Worm (Caenorhabditis elegans) whole organism, L3 larva: ENCODE data around the gene E02H9.7.

ENCODE experiments used
- R02D3.7 ChIP-seq: fragments of 150-350 bp; optimal IDR thresholded peaks from 2 replicates; lab custom pipeline; 2014; ENCODE audit warnings: missing biosample characterization, missing genetic modification characterization
- aly-2 ChIP-seq: fragments of 150-350 bp; optimal IDR thresholded peaks from 2 replicates; lab custom pipeline; 2014; ENCODE audit warnings: missing biosample characterization, missing genetic modification characterization
- ama-1 ChIP-seq: fragments of 150-350 bp; optimal IDR thresholded peaks from 2 replicates; lab custom pipeline; 2018
- ceh-16 ChIP-seq: sonication (generic microtip); optimal IDR thresholded peaks from 2 replicates; lab custom pipeline; 2017; ENCODE audit warnings: missing biosample characterization, missing genetic modification characterization
- ceh-28 ChIP-seq: fragments of 150-350 bp; optimal IDR thresholded peaks from 2 replicates; lab custom pipeline; 2014; ENCODE audit warnings: missing biosample characterization, missing genetic modification reagents, missing genetic modification characterization
- ceh-9 ChIP-seq: sonication (generic microtip); optimal IDR thresholded peaks from 2 replicates; lab custom pipeline; 2018; ENCODE audit warnings: missing biosample characterization, missing genetic modification characterization
- daf-12 ChIP-seq: fragments of 150-350 bp; optimal IDR thresholded peaks from 2 replicates; lab custom pipeline; 2014; ENCODE audit warnings: missing biosample characterization, missing genetic modification reagents, missing genetic modification characterization
- egl-27 ChIP-seq: sonication (generic microtip); optimal IDR thresholded peaks from 4 replicates; lab custom pipeline; 2017; ENCODE audit warnings: missing biosample characterization, missing genetic modification reagents, missing genetic modification characterization
- egl-5 ChIP-seq: fragments of 150-350 bp; optimal IDR thresholded peaks from 2 replicates; lab custom pipeline; 2017; ENCODE audit warnings: missing biosample characterization, missing genetic modification reagents, missing genetic modification characterization, inconsistent platforms
- elt-1 ChIP-seq: fragments of 150-350 bp; optimal IDR thresholded peaks from 2 replicates; lab custom pipeline; 2014; ENCODE audit warnings: missing biosample characterization, missing genetic modification characterization
- elt-2 ChIP-seq: sonication (generic microtip); optimal IDR thresholded peaks from 2 replicates; lab custom pipeline; 2016; ENCODE audit warnings: missing genetic modification reagents, mild to moderate bottlenecking, missing genetic modification characterization, missing compliant biosample characterization
- eor-1 ChIP-seq, 2 experiments: fragments of 150-350 bp; optimal IDR thresholded peaks; 2 replicates each; lab custom pipeline; 2014 to 2018; ENCODE audit warnings: missing biosample characterization in 2 of 2, missing genetic modification characterization in 2 of 2
- fkh-10 ChIP-seq: sonication (generic microtip); optimal IDR thresholded peaks from 2 replicates; lab custom pipeline; 2017; ENCODE audit warnings: missing biosample characterization, missing genetic modification reagents, missing genetic modification characterization
- fkh-2 ChIP-seq: fragments of 150-350 bp; optimal IDR thresholded peaks from 2 replicates; lab custom pipeline; 2014; ENCODE audit warnings: missing biosample characterization, missing genetic modification reagents, missing genetic modification characterization
- fos-1 ChIP-seq: fragments of 150-350 bp; optimal IDR thresholded peaks from 2 replicates; lab custom pipeline; 2014; ENCODE audit warnings: missing biosample characterization, missing genetic modification characterization
- hmg-11 ChIP-seq: sonication (generic microtip); optimal IDR thresholded peaks from 2 replicates; lab custom pipeline; 2016; ENCODE audit warnings: missing genetic modification characterization, missing compliant biosample characterization
- jun-1 ChIP-seq: fragments of 150-350 bp; optimal IDR thresholded peaks from 2 replicates; lab custom pipeline; 2014; ENCODE audit warnings: missing biosample characterization, missing genetic modification reagents, missing genetic modification characterization
- lin-15B ChIP-seq: fragments of 150-350 bp; optimal IDR thresholded peaks from 2 replicates; lab custom pipeline; 2014; ENCODE audit warnings: missing biosample characterization, missing genetic modification characterization
- lsy-12 ChIP-seq: sonication (generic microtip); optimal IDR thresholded peaks from 2 replicates; lab custom pipeline; 2016; ENCODE audit warnings: mild to moderate bottlenecking, missing genetic modification characterization, missing compliant biosample characterization
- nfya-1 ChIP-seq: sonication (generic microtip); optimal IDR thresholded peaks from 2 replicates; lab custom pipeline; 2017; ENCODE audit warnings: missing genetic modification characterization, mild to moderate bottlenecking, missing compliant biosample characterization, antibody characterized with exemption, moderate library complexity; ENCODE audit not compliant: insufficient read depth
- nhr-11 ChIP-seq: fragments of 150-350 bp; optimal IDR thresholded peaks from 2 replicates; lab custom pipeline; 2014; ENCODE audit warnings: missing biosample characterization, missing genetic modification characterization
- nhr-12 ChIP-seq: fragments of 150-350 bp; optimal IDR thresholded peaks from 2 replicates; lab custom pipeline; 2014; ENCODE audit warnings: missing biosample characterization, missing genetic modification characterization
- nhr-23 ChIP-seq: fragments of 150-350 bp; optimal IDR thresholded peaks from 2 replicates; lab custom pipeline; 2014; ENCODE audit warnings: missing biosample characterization, missing genetic modification reagents, missing genetic modification characterization
- nhr-25 ChIP-seq: sonication (generic microtip); optimal IDR thresholded peaks from 2 replicates; lab custom pipeline; 2017; ENCODE audit warnings: missing biosample characterization, missing genetic modification characterization
- nhr-28 ChIP-seq: fragments of 150-350 bp; optimal IDR thresholded peaks from 2 replicates; lab custom pipeline; 2014; ENCODE audit warnings: missing biosample characterization, missing genetic modification characterization
- nhr-76 ChIP-seq: fragments of 150-350 bp; sonication (generic microtip); optimal IDR thresholded peaks from 5 replicates; lab custom pipeline; 2014; ENCODE audit warnings: missing biosample characterization, missing genetic modification characterization
- nhr-77 ChIP-seq: fragments of 150-350 bp; optimal IDR thresholded peaks from 2 replicates; lab custom pipeline; 2014; ENCODE audit warnings: missing biosample characterization, missing genetic modification characterization
- pha-4 ChIP-seq: fragments of 150-350 bp; optimal IDR thresholded peaks from 2 replicates; lab custom pipeline; 2014; ENCODE audit warnings: missing biosample characterization, missing genetic modification reagents, missing genetic modification characterization
- sea-2 ChIP-seq: fragments of 150-350 bp; sonication (generic microtip); optimal IDR thresholded peaks from 4 replicates; lab custom pipeline; 2014; ENCODE audit warnings: missing biosample characterization, missing genetic modification reagents, missing genetic modification characterization
- skn-1 ChIP-seq: fragments of 150-350 bp; optimal IDR thresholded peaks from 2 replicates; lab custom pipeline; 2014; ENCODE audit warnings: missing biosample characterization, missing genetic modification characterization
- tbx-2 ChIP-seq: sonication (generic microtip); optimal IDR thresholded peaks from 2 replicates; lab custom pipeline; 2016; ENCODE audit warnings: mild to moderate bottlenecking, missing genetic modification characterization, missing compliant biosample characterization
- unc-39 ChIP-seq: sonication (generic microtip); optimal IDR thresholded peaks from 4 replicates; lab custom pipeline; 2017; ENCODE audit warnings: missing biosample characterization, missing genetic modification characterization
- ztf-11 ChIP-seq: fragments of 150-350 bp; optimal IDR thresholded peaks from 2 replicates; lab custom pipeline; 2014; ENCODE audit warnings: missing biosample characterization, missing genetic modification characterization
- ztf-4 ChIP-seq: fragments of 150-350 bp; optimal IDR thresholded peaks from 2 replicates; lab custom pipeline; 2014; ENCODE audit warnings: missing biosample characterization, missing genetic modification characterization

The E02H9.7 gene

ce11 chrIII:2445574-2446259 lies at the start of gene E02H9.7, which contains the start of gene klo-2:
TSS of gene E02H9.7 (minus strand) at chrIII:2445674.
TSS of gene klo-2 (plus strand) at chrIII:2446209.
- TF ChIP-seq elt-2 (tag; lab: Kevin White, UChicago), result peak; percentile 30
- no peak for TF ChIP-seq fkh-10
- no peak for TF ChIP-seq aly-2 (tag; lab: Kevin White, UChicago)

DNA sequence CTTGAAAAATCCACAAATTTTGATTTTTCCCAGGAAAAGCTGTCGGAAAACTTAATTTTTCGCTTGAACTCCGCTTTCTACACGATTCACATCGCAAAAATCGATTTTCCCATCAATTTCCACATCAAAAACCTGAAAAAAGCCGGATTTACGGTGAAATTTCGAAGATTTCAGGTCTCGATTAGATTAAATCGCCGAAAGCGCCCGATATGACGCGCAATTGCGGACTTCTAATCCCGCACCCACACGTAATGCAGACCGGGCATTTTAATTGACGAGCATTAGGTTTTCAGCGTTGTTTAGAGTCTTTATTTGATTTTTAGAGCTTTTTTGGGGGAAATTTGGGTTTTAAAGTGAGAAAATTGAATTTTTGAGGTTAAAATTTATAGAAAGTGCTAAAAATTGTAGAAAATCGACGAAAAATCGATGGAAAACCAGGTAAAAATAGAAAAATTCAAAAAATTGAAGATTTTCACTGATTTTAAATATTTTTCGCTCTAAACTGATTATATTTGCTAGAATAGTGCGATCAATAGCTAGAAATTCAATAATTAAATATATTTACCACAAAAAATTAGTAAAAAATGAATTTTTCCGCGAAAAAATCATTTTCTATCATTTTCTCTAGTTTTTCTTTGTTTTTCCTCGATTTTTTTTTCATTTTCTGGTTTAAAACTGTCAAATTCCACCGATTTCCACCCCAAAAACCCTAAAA lies 41.7 kb upstream of the E02H9.7 start, which contains the start of gene Y54F10AL.1:
TSS of gene Y54F10AL.1 (plus strand) at position 665 of the 715 bp plus-strand sequence.
- TF ChIP-seq lin-15B (tag; lab: Kevin White, UChicago) (peak; percentile 39), ztf-11 (tag; lab: Kevin White, UChicago) (no peak), egl-5 (tag; lab: Kevin White, UChicago) (no peak), R02D3.7 (tag; lab: Kevin White, UChicago) (no peak), nfya-1 (tag; lab: Kevin White, UChicago) (peak; percentile 2), elt-1 (tag; lab: Kevin White, UChicago) (no peak), daf-12 (no peak), jun-1 (no peak), lsy-12 (no peak), nhr-12 (tag; lab: Kevin White, UChicago) (no peak), ceh-9 (tag; lab: Kevin White, UChicago) (no peak), ama-1 (lab: Kevin White, UChicago) (no peak), nhr-11 (tag; lab: Kevin White, UChicago) (no peak), fkh-10 (no peak), skn-1 (no peak), nhr-77 (tag; lab: Kevin White, UChicago) (no peak), nhr-23 (peak; percentile 2)

DNA sequence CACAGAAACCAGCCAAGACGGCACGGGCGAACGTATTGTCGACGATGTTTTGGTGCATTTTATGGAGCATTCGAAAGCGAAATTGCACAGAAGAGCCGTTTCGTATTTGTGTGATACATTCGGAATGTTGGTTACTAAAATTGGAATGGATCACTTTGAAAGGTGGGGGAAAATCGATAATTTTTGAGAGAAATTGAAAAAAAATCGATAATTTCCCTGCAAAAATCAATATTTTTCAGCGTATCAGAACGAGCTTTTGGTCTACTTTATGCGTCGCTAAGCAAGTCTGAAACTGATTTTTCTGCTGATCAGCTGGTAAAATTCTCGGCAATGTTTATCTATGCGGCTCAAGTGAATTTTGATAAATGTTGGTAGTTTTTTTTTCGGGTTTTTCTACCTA lies 37.3 kb upstream of the E02H9.7 start:
- TF ChIP-seq ceh-28 (tag; lab: Kevin White, UChicago) (peak; percentile 78), jun-1 (no peak), daf-12 (no peak), ztf-4 (tag; lab: Kevin White, UChicago) (no peak), aly-2 (tag; lab: Kevin White, UChicago) (no peak)

DNA sequence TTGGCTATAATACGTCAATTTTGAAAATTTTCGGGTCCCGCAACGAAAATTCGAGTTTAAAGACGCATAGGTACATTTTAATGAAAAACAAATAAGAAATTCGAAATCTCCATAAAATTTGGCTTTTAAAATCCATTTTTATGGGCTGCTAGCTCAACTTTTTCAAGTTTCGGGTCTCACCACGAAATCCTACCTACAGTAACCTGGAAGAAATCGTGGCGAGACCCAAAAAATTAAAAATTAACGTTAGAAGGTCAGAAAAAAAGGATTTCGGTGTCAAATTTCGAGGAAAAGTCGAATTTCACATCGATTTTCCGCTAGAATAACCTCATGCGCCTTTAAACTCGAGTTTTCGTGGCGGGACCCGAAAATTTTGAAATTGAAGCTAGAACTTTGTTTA lies 36.7 kb upstream of the E02H9.7 start:
- TF ChIP-seq nhr-28 (tag; lab: Kevin White, UChicago), result no peak
- TF ChIP-seq fkh-10, result no peak
- no peak for TF ChIP-seq ceh-16 (tag; lab: Kevin White, UChicago)
- TF ChIP-seq ztf-11 (tag; lab: Kevin White, UChicago), result no peak

DNA sequence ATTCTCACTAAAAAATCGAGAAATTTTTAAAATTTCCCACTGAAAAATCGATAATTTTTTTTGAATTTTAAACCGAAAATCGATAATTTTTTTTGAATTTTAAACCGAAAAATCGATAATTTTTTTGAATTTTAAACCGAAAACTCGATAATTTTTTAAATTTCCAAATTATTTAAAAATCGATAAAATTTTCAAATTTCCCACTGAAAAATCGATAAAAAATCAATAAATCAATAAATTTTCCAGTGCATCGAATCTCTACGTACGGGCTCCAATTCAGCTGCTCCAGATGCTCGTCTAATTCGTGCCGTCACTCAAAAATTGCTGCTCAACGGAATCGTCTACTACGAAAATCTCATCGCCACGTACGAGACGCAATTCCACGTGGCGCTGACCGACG lies 33.1 kb upstream of the E02H9.7 start:
- no peak for TF ChIP-seq pha-4
- TF ChIP-seq lin-15B (tag; lab: Kevin White, UChicago), result no peak
- no peak for TF ChIP-seq eor-1 (tag; optimal IDR thresholded peaks at IDR 0.05; lab: Kevin White, UChicago)
- TF ChIP-seq ceh-28 (tag; lab: Kevin White, UChicago), result peak; percentile 97
- TF ChIP-seq elt-2 (tag; lab: Kevin White, UChicago), result no peak
- no peak for TF ChIP-seq tbx-2

- no peak for TF ChIP-seq sea-2 (GFP tag; lab: Kevin White, UChicago)
- TF ChIP-seq egl-27 (tag; lab: Kevin White, UChicago), result no peak
- TF ChIP-seq ceh-9 (tag; lab: Kevin White, UChicago), result no peak
- TF ChIP-seq ztf-11 (tag; lab: Kevin White, UChicago), result no peak
- no peak for TF ChIP-seq ceh-28 (tag; lab: Kevin White, UChicago)
- TF ChIP-seq hmg-11 (tag; lab: Kevin White, UChicago), result no peak
- no peak for TF ChIP-seq fkh-2 (tag; lab: Kevin White, UChicago)
- no peak for TF ChIP-seq nhr-76 (tag; lab: Kevin White, UChicago)
- no peak for TF ChIP-seq elt-1 (tag; lab: Kevin White, UChicago)
- no peak for TF ChIP-seq nhr-25 (tag; lab: Kevin White, UChicago)
- no peak for TF ChIP-seq fos-1 (tag; lab: Kevin White, UChicago)
- no peak for TF ChIP-seq nfya-1 (tag; lab: Kevin White, UChicago)
- TF ChIP-seq daf-12, result no peak
- no peak for TF ChIP-seq ama-1 (lab: Kevin White, UChicago)
- TF ChIP-seq nhr-28 (tag; lab: Kevin White, UChicago), result no peak
- TF ChIP-seq egl-5 (tag; lab: Kevin White, UChicago), result no peak
- TF ChIP-seq ceh-16 (tag; lab: Kevin White, UChicago), result no peak
- TF ChIP-seq unc-39 (tag; lab: Kevin White, UChicago), result no peak
- TF ChIP-seq, all 47 proteins: peak for 0
Measured at ce11 chrIII:2477303-2477702, 31.8 kb upstream of the E02H9.7 start.
